Fruit fly (Drosophila melanogaster): Measurements from ENCODE around the gene Ect3.
A peak's percentile ranks its signal among the peaks of the same experiment; 100 is the strongest.

Gene Ect3

dm6 chr3R:11949387-11950029 lies 49.6 kb upstream of the Ect3 start, which contains the start of gene CG31211 (continued):
- TF ChIP-seq psq (GFP tag; optimal IDR thresholded peaks at IDR 0.05): no peak
- TF ChIP-seq cg (GFP tag; optimal IDR thresholded peaks at IDR 0.05): no peak
- peak; percentile 34 for TF ChIP-seq CG30020 (tag; optimal IDR thresholded peaks at IDR 0.05)
- no peak for TF ChIP-seq CG11398 (GFP tag; optimal IDR thresholded peaks at IDR 0.05)
- TF ChIP-seq CG18599 (GFP tag; optimal IDR thresholded peaks at IDR 0.05): no peak
- no peak for TF ChIP-seq pum (GFP tag; optimal IDR thresholded peaks at IDR 0.05)
- peak; percentile 18 for TF ChIP-seq chn (GFP tag; optimal IDR thresholded peaks at IDR 0.05)
- no peak for TF ChIP-seq Kr (GFP tag; optimal IDR thresholded peaks at IDR 0.05)
- TF ChIP-seq pzg (GFP tag; optimal IDR thresholded peaks at IDR 0.05): peak; percentile 2
- TF ChIP-seq CG14710 (tag; optimal IDR thresholded peaks at IDR 0.05): peak; percentile 46
- peak; percentile 14 for TF ChIP-seq CG13424 (tag; optimal IDR thresholded peaks at IDR 0.05)
- peak; percentile 10 for TF ChIP-seq CG12155 (GFP tag; optimal IDR thresholded peaks at IDR 0.05)
- TF ChIP-seq CG2116 (GFP tag; optimal IDR thresholded peaks at IDR 0.05): peak; percentile 77
- TF ChIP-seq kni (GFP tag; optimal IDR thresholded peaks at IDR 0.05): no peak
- no peak for TF ChIP-seq pfk (GFP tag; optimal IDR thresholded peaks at IDR 0.05)
- TF ChIP-seq CG1792 (GFP tag; optimal IDR thresholded peaks at IDR 0.05): no peak
- no peak for TF ChIP-seq CG10543 (GFP tag; optimal IDR thresholded peaks at IDR 0.05)
- TF ChIP-seq sima (GFP tag; optimal IDR thresholded peaks at IDR 0.05): no peak
- TF ChIP-seq CG12659 (GFP tag; optimal IDR thresholded peaks at IDR 0.05): peak; percentile 63
- no peak for TF ChIP-seq Sry-β (GFP tag; optimal IDR thresholded peaks at IDR 0.05)
- TF ChIP-seq lbe (GFP tag; optimal IDR thresholded peaks at IDR 0.05): no peak
- no peak for TF ChIP-seq CG8478 (optimal IDR thresholded peaks at IDR 0.05)
- TF ChIP-seq BtbVII (GFP tag; optimal IDR thresholded peaks at IDR 0.05): peak; percentile 28
- TF ChIP-seq tx (GFP tag; optimal IDR thresholded peaks at IDR 0.05): no peak
- TF ChIP-seq Vsx1 (GFP tag; optimal IDR thresholded peaks at IDR 0.05): no peak
- TF ChIP-seq CG1832 (GFP tag; optimal IDR thresholded peaks at IDR 0.05): no peak
- peak; percentile 8 for TF ChIP-seq ftz-f1 (GFP tag; optimal IDR thresholded peaks at IDR 0.05)
- no peak for TF ChIP-seq CG16779 (GFP tag; IDR thresholded peaks at IDR 0.05)
- peak; percentile 70 for TF ChIP-seq CG4617 (GFP tag; optimal IDR thresholded peaks at IDR 0.05; ENCODE audit: borderline replicate concordance)
- TF ChIP-seq CG17328 (GFP tag; IDR thresholded peaks at IDR 0.05): no peak
- no peak for TF ChIP-seq CG12236 (GFP tag; optimal IDR thresholded peaks at IDR 0.05)
- TF ChIP-seq slp2 (GFP tag; optimal IDR thresholded peaks at IDR 0.05): no peak
- peak; percentile 23 for TF ChIP-seq Deaf1 (tag; optimal IDR thresholded peaks at IDR 0.05)
- TF ChIP-seq CG10462 (GFP tag; optimal IDR thresholded peaks at IDR 0.05): peak; percentile 71
- no peak for TF ChIP-seq CG3065 (GFP tag; optimal IDR thresholded peaks at IDR 0.05)
- TF ChIP-seq CG5953 (GFP tag; IDR thresholded peaks at IDR 0.05): no peak
- TF ChIP-seq CG9817 (tag; optimal IDR thresholded peaks at IDR 0.05): no peak
- TF ChIP-seq Ets65A (GFP tag): no peak
- TF ChIP-seq CG9932 (GFP tag; IDR thresholded peaks at IDR 0.05): no peak
- TF ChIP-seq CG10366 (GFP tag; IDR thresholded peaks at IDR 0.05): no peak
- TF ChIP-seq sim (GFP tag; IDR thresholded peaks at IDR 0.05): no peak
- TF ChIP-seq sens (GFP tag): peak; percentile 69
- no peak for TF ChIP-seq CG3726 (GFP tag; IDR thresholded peaks at IDR 0.05)
- TF ChIP-seq GATAe (GFP tag; conservative IDR thresholded peaks at IDR 0.05): no peak
- TF ChIP-seq CoRest (tag; optimal IDR thresholded peaks at IDR 0.05): peak; percentile 26
- TF ChIP-seq tin (GFP tag; optimal IDR thresholded peaks at IDR 0.05): peak; percentile 14
- TF ChIP-seq eve (GFP tag; optimal IDR thresholded peaks at IDR 0.05): no peak
- TF ChIP-seq CG30403 (GFP tag; optimal IDR thresholded peaks at IDR 0.05): peak; percentile 10
- TF ChIP-seq CG10979 (tag; optimal IDR thresholded peaks at IDR 0.05): no peak
- no peak for TF ChIP-seq CG42726 (GFP tag; IDR thresholded peaks at IDR 0.05; ENCODE audit: partially characterized antibody)
- no peak for TF ChIP-seq luna (GFP tag; optimal IDR thresholded peaks at IDR 0.05)

All from whole organism, embryonic.